Worm (Caenorhabditis elegans) whole organism, L2 larva: ENCODE data around the gene srg-25.

Experiments used
- C34F6.9 ChIP-seq: fragments of 150-350 bp; optimal IDR thresholded peaks from 2 replicates; lab custom pipeline; 2014; ENCODE audit warnings: missing biosample characterization, missing genetic modification characterization
- F13H6.1 ChIP-seq: sonication (generic microtip); optimal IDR thresholded peaks from 2 replicates; lab custom pipeline; 2016; ENCODE audit warnings: missing genetic modification characterization, missing compliant biosample characterization
- R02D3.7 ChIP-seq: fragments of 150-350 bp; optimal IDR thresholded peaks from 2 replicates; lab custom pipeline; 2014; ENCODE audit warnings: missing biosample characterization, missing genetic modification characterization
- Y55F3AM.14 ChIP-seq: fragments of 200-800 bp; sonication (Bioruptor generic); optimal IDR thresholded peaks from 2 replicates; lab custom pipeline; 2018; ENCODE audit warnings: mild to moderate bottlenecking, missing genetic modification characterization, missing compliant biosample characterization
- ZK546.5 ChIP-seq: sonication (generic microtip); optimal IDR thresholded peaks from 2 replicates; lab custom pipeline; 2017; ENCODE audit warnings: missing biosample characterization, missing genetic modification characterization
- aly-2 ChIP-seq: fragments of 150-350 bp; optimal IDR thresholded peaks from 2 replicates; lab custom pipeline; 2014; ENCODE audit warnings: missing biosample characterization, missing genetic modification characterization
- ama-1 ChIP-seq: fragments of 150-350 bp; optimal IDR thresholded peaks from 2 replicates; lab custom pipeline; 2018; ENCODE audit warnings: inconsistent platforms
- dmd-4 ChIP-seq: sonication (generic microtip); optimal IDR thresholded peaks from 2 replicates; lab custom pipeline; 2017; ENCODE audit warnings: missing biosample characterization, missing genetic modification characterization
- egl-27 ChIP-seq: sonication (generic microtip); optimal IDR thresholded peaks from 3 replicates; lab custom pipeline; 2017; ENCODE audit warnings: missing biosample characterization, missing genetic modification reagents, missing genetic modification characterization
- elt-1 ChIP-seq: fragments of 150-350 bp; optimal IDR thresholded peaks from 2 replicates; lab custom pipeline; 2014; ENCODE audit warnings: missing biosample characterization, missing genetic modification characterization
- gmeb-1 ChIP-seq: fragments of 150-350 bp; optimal IDR thresholded peaks from 2 replicates; lab custom pipeline; 2014; ENCODE audit warnings: missing biosample characterization, missing genetic modification characterization
- lin-11 ChIP-seq: fragments of 150-350 bp; sonication (generic microtip); optimal IDR thresholded peaks from 2 replicates; lab custom pipeline; 2014; ENCODE audit warnings: missing biosample characterization, missing genetic modification characterization, inconsistent platforms, mixed read lengths
- lin-39 ChIP-seq: fragments of 150-350 bp; optimal IDR thresholded peaks from 2 replicates; lab custom pipeline; 2014; ENCODE audit warnings: missing biosample characterization, missing genetic modification reagents, missing genetic modification characterization
- lsy-2 ChIP-seq, 2 experiments: fragments of 150-350 bp in 1 of 2; sonication (generic microtip) in 1 of 2; optimal IDR thresholded peaks; 2 replicates each; lab custom pipeline; 2014 to 2017; ENCODE audit warnings: missing biosample characterization in 2 of 2, missing genetic modification characterization in 2 of 2
- mab-5 ChIP-seq: fragments of 150-350 bp; optimal IDR thresholded peaks from 2 replicates; lab custom pipeline; 2014; ENCODE audit warnings: missing biosample characterization, missing genetic modification characterization
- mbf-1 ChIP-seq: sonication (generic microtip); optimal IDR thresholded peaks from 2 replicates; lab custom pipeline; 2017; ENCODE audit warnings: missing biosample characterization, missing genetic modification characterization
- nhr-10 ChIP-seq: sonication (generic microtip); optimal IDR thresholded peaks from 2 replicates; lab custom pipeline; 2017; ENCODE audit warnings: missing biosample characterization, missing genetic modification characterization
- nhr-11 ChIP-seq: fragments of 150-350 bp; optimal IDR thresholded peaks from 2 replicates; lab custom pipeline; 2014; ENCODE audit warnings: missing biosample characterization, missing genetic modification characterization
- nhr-12 ChIP-seq: fragments of 150-350 bp; optimal IDR thresholded peaks from 2 replicates; lab custom pipeline; 2014; ENCODE audit warnings: missing biosample characterization, missing genetic modification characterization
- nhr-129 ChIP-seq: fragments of 150-350 bp; optimal IDR thresholded peaks from 2 replicates; lab custom pipeline; 2014; ENCODE audit warnings: missing biosample characterization, missing genetic modification characterization
- nhr-21 ChIP-seq: fragments of 150-350 bp; optimal IDR thresholded peaks from 2 replicates; lab custom pipeline; 2014; ENCODE audit warnings: missing biosample characterization, missing genetic modification characterization
- nhr-25 ChIP-seq: fragments of 150-350 bp; sonication (generic microtip); optimal IDR thresholded peaks from 3 replicates; lab custom pipeline; 2014; ENCODE audit warnings: missing biosample characterization, missing genetic modification characterization
- nhr-6 ChIP-seq: fragments of 150-350 bp; optimal IDR thresholded peaks from 2 replicates; lab custom pipeline; 2014; ENCODE audit warnings: missing biosample characterization, missing genetic modification characterization
- peb-1 ChIP-seq: fragments of 150-350 bp; optimal IDR thresholded peaks from 2 replicates; lab custom pipeline; 2014; ENCODE audit warnings: missing biosample characterization, missing genetic modification characterization
- skn-1 ChIP-seq: sonication (generic microtip); optimal IDR thresholded peaks from 2 replicates; lab custom pipeline; 2017; ENCODE audit warnings: missing biosample characterization, missing genetic modification characterization
- sma-3 ChIP-seq: sonication (generic microtip); optimal IDR thresholded peaks from 2 replicates; lab custom pipeline; 2016; ENCODE audit warnings: missing genetic modification reagents, missing genetic modification characterization, missing compliant biosample characterization
- sma-9 ChIP-seq, 2 experiments: fragments of 150-350 bp in 1 of 2; sonication (generic microtip) in 1 of 2; optimal IDR thresholded peaks; 2 replicates each; lab custom pipeline; 2014 to 2016; ENCODE audit warnings: missing genetic modification characterization in 2 of 2, mild to moderate bottlenecking in 1 of 2, missing biosample characterization in 1 of 2, missing compliant biosample characterization in 1 of 2, missing genetic modification reagents in 1 of 2, moderate library complexity in 1 of 2
- snpc-4 ChIP-seq: fragments of 150-350 bp; optimal IDR thresholded peaks from 2 replicates; lab custom pipeline; 2014; ENCODE audit warnings: missing biosample characterization, missing genetic modification characterization
- unc-39 ChIP-seq: fragments of 150-350 bp; optimal IDR thresholded peaks from 2 replicates; lab custom pipeline; 2014; ENCODE audit warnings: missing biosample characterization, missing genetic modification characterization
- unc-55 ChIP-seq: fragments of 150-350 bp; sonication (generic microtip); optimal IDR thresholded peaks from 3 replicates; lab custom pipeline; 2014; ENCODE audit warnings: missing biosample characterization, missing genetic modification reagents, missing genetic modification characterization
- unc-62 ChIP-seq: fragments of 150-350 bp; optimal IDR thresholded peaks from 2 replicates; lab custom pipeline; 2014; ENCODE audit warnings: missing biosample characterization, missing genetic modification reagents, missing genetic modification characterization
- ztf-1 ChIP-seq: fragments of 200-800 bp; sonication (Bioruptor generic); conservative IDR thresholded peaks from 2 replicates; pipeline ENCODE4 v1.3.6; 2022; ENCODE audit warnings: missing genetic modification characterization, missing compliant biosample characterization
- ztf-11 ChIP-seq: sonication (generic microtip); optimal IDR thresholded peaks from 2 replicates; lab custom pipeline; 2017; ENCODE audit warnings: missing biosample characterization, missing genetic modification characterization

Gene srg-25

DNA sequence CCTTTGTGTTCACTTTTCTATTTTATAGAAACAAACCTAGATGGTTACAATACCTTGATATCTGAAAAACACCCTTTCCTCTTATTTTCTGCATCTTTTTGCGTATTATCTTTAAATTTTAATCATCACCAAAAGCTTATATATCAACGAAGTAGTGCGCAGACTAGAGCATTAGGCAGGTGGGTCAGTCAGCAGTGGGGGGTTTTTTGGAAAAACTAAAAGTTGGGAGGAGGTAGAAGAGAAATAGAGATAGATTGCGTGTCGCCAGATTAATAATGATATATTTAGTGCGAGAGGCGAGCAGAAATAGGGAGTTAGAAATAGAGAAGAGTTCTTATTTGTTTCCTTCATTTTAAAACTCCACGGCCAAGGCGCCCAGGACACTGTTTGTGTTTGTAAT, 44.1 kb downstream of the srg-25 start:
- TF ChIP-seq nhr-129 (no peak), unc-39 (tag; lab: Kevin White, UChicago) (no peak), nhr-21 (tag; lab: Kevin White, UChicago) (no peak), skn-1 (tag; lab: Kevin White, UChicago) (no peak), ZK546.5 (tag; lab: Kevin White, UChicago) (no peak), snpc-4 (tag; lab: Kevin White, UChicago) (no peak), lin-11 (tag; lab: Kevin White, UChicago) (no peak), nhr-25 (tag; lab: Kevin White, UChicago) (no peak), elt-1 (tag; lab: Kevin White, UChicago) (no peak), sma-3 (no peak), ama-1 (lab: Kevin White, UChicago) (no peak), nhr-11 (no peak), aly-2 (tag; lab: Kevin White, UChicago) (no peak), gmeb-1 (tag; lab: Kevin White, UChicago) (no peak), egl-27 (tag; lab: Kevin White, UChicago) (no peak), peb-1 (tag; lab: Kevin White, UChicago) (no peak), nhr-10 (tag; lab: Kevin White, UChicago) (no peak)

DNA sequence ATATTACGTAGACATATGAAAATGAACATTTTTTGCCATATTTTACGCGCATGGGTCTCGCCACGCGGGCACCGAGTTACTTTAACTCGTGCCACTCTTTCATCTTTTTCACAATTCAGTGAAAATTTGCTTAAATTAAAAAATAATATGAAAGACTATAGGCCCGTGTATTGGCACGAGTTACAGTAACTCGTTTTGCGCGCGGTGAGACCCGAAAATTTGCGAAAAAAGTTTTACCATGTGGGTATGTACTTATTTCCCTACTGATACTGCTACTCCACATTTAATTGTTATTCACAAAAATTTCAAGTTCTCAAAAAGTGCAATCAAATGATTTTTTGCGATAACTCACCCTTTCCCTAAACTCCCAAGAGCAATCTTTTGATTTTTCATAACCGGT, 47.6 kb downstream of the srg-25 start:
- TF ChIP-seq lin-39 (tag; lab: Kevin White, UChicago) (no peak), sma-3 (no peak), aly-2 (tag; lab: Kevin White, UChicago) (no peak), nhr-12 (tag; lab: Kevin White, UChicago) (no peak), skn-1 (tag; lab: Kevin White, UChicago) (no peak), R02D3.7 (tag; lab: Kevin White, UChicago) (no peak), C34F6.9 (tag; lab: Kevin White, UChicago) (no peak), nhr-11 (no peak), Y55F3AM.14 (GFP tag; lab: Kevin White, UChicago) (no peak), nhr-6 (tag; lab: Kevin White, UChicago) (no peak), nhr-129 (no peak), nhr-21 (tag; lab: Kevin White, UChicago) (no peak)

DNA sequence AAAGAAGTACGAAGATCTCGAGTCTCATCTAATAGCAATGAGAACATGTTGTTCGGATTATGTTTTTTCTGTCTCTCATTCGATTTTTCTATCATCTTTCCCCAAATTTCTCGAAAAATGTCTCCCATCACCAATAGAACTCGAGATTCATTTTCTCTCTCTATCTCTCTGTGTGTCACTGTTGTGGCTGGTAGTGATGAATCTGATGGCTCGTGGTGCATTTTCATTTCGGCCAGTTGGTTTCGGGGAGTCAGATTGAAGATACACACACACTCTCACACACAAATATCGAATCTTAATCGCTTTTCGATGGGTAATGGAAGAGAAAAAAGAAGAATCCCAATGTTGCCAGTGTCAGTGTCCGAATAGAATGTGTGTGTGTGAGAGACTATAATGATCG, 49.4 kb downstream of the srg-25 start:
- TF ChIP-seq ztf-11 (tag; lab: Kevin White, UChicago) (no peak), C34F6.9 (tag; lab: Kevin White, UChicago) (peak; percentile 46), unc-62 (no peak), peb-1 (tag; lab: Kevin White, UChicago) (no peak), mab-5 (peak; percentile 30), lin-39 (tag; lab: Kevin White, UChicago) (no peak), mbf-1 (no peak), dmd-4 (tag; lab: Kevin White, UChicago) (no peak), ama-1 (lab: Kevin White, UChicago) (no peak), skn-1 (tag; lab: Kevin White, UChicago) (no peak), unc-39 (tag; lab: Kevin White, UChicago) (no peak), nhr-129 (peak; percentile 75), unc-55 (GFP tag; lab: Kevin White, UChicago) (no peak), nhr-12 (tag; lab: Kevin White, UChicago) (no peak), lsy-2 (tag; optimal IDR thresholded peaks at IDR 0.05; lab: Kevin White, UChicago) (peak in 1 of 2 experiments; percentile 36), F13H6.1 (tag; lab: Kevin White, UChicago) (peak; percentile 69), nhr-25 (tag; lab: Kevin White, UChicago) (no peak), ztf-1 (GFP tag; lab: Robert Waterston, UW) (no peak), nhr-10 (tag; lab: Kevin White, UChicago) (no peak), sma-9 (GFP tag; optimal IDR thresholded peaks at IDR 0.05; lab: Kevin White, UChicago) (peak; percentile 28), sma-9 (tag; optimal IDR thresholded peaks at IDR 0.05; lab: Kevin White, UChicago) (no peak), ZK546.5 (tag; lab: Kevin White, UChicago) (no peak)
- TF ChIP-seq, all 48 proteins: peak for 6
